Worm (Caenorhabditis elegans): Measurements from ENCODE around the gene F58G6.7.

DNA sequence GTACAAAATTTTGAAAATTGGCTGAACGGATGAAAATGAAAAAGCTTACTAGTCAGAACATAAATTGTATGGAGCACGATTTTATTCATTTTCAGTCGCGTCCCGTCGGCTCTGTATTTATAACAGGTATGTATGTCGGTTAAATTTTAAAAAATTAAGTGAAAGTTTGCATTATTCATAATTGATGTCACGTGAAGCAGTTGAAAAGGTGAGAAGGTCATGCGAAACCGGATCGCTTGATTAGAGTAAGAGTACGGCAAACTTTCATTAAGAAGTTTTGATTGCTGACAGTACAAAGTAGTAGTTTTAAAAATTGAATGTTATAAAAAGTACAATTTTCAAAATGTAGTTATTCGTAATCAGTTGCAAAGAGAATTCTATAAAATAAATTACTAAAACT lies 19.1 kb downstream of the F58G6.7 start:
- TF ChIP-seq ref-1 (GFP tag; conservative IDR thresholded peaks at IDR 0.05) (no peak), klf-2 (GFP tag; conservative IDR thresholded peaks at IDR 0.05) (no peak)
